Fruit fly (Drosophila melanogaster) whole organism, embryonic: ENCODE measurements around the gene CG42819.

Source experiments
- ATbp ChIP-seq: fragments of 200-800 bp; sonication (Bioruptor generic); optimal IDR thresholded peaks from 2 replicates; lab custom pipeline; 2017; ENCODE audit warnings: missing biosample characterization, mild to moderate bottlenecking, missing genetic modification characterization, missing genetic modification reagents
- Antp ChIP-seq: fragments of 200-800 bp; sonication (Bioruptor generic); optimal IDR thresholded peaks from 3 replicates; lab custom pipeline; 2016; ENCODE audit warnings: missing biosample characterization, missing genetic modification characterization
- Asciz ChIP-seq: fragments of 200-800 bp; sonication (Bioruptor generic); optimal IDR thresholded peaks from 2 replicates; lab custom pipeline; 2017; ENCODE audit warnings: missing biosample characterization, mild to moderate bottlenecking, missing genetic modification characterization, missing genetic modification reagents
- Atf-2 ChIP-seq: fragments of 200-800 bp; sonication (Bioruptor generic); optimal IDR thresholded peaks from 2 replicates; lab custom pipeline; 2016; ENCODE audit warnings: missing biosample characterization, missing genetic modification characterization
- CG1024 ChIP-seq: fragments of 200-800 bp; sonication (Bioruptor generic); IDR thresholded peaks from 2 replicates; pipeline ENCODE4 v1.3.6; 2022; ENCODE audit warnings: missing biosample characterization, missing genetic modification characterization
- CG10543 ChIP-seq: fragments of 200-800 bp; sonication (Bioruptor generic); optimal IDR thresholded peaks from 3 replicates; lab custom pipeline; 2017; ENCODE audit warnings: missing biosample characterization, mild to moderate bottlenecking, missing genetic modification characterization, moderate library complexity
- CG12071 ChIP-seq: fragments of 200-800 bp; sonication (Bioruptor generic); optimal IDR thresholded peaks from 3 replicates; lab custom pipeline; 2018; ENCODE audit warnings: missing biosample characterization, mild to moderate bottlenecking, missing genetic modification characterization
- CG12942 ChIP-seq: fragments of 200-800 bp; sonication (Bioruptor generic); optimal IDR thresholded peaks from 3 replicates; lab custom pipeline; 2016; ENCODE audit warnings: missing biosample characterization, missing genetic modification characterization
- CG13775 ChIP-seq: fragments of 200-800 bp; sonication (Bioruptor generic); optimal IDR thresholded peaks from 3 replicates; lab custom pipeline; 2017; ENCODE audit warnings: missing biosample characterization, mild to moderate bottlenecking, missing genetic modification characterization
- CG14667 ChIP-seq: fragments of 200-800 bp; sonication (Bioruptor generic); IDR thresholded peaks from 2 replicates; pipeline ENCODE4 v1.3.6; 2022; ENCODE audit warnings: missing biosample characterization, missing genetic modification characterization
- CG15269 ChIP-seq: fragments of 200-800 bp; sonication (Bioruptor generic); optimal IDR thresholded peaks from 2 replicates; lab custom pipeline; 2018; ENCODE audit warnings: missing biosample characterization, mild to moderate bottlenecking, missing genetic modification characterization, moderate library complexity
- CG18011 ChIP-seq: fragments of 200-800 bp; sonication (Bioruptor generic); optimal IDR thresholded peaks from 2 replicates; lab custom pipeline; 2017; ENCODE audit warnings: missing biosample characterization, missing genetic modification characterization, mild to moderate bottlenecking, moderate library complexity, missing genotype
- CG18262 ChIP-seq: fragments of 200-800 bp; optimal IDR thresholded peaks from 3 replicates; lab custom pipeline; 2019; ENCODE audit warnings: missing biosample characterization, mild to moderate bottlenecking, missing genetic modification characterization, moderate library complexity
- CG4328 ChIP-seq: fragments of 200-800 bp; sonication (Bioruptor generic); optimal IDR thresholded peaks from 3 replicates; lab custom pipeline; 2017; ENCODE audit warnings: missing biosample characterization, missing genetic modification reagents, missing genetic modification characterization
- CG4707 ChIP-seq: fragments of 200-800 bp; sonication (Bioruptor generic); optimal IDR thresholded peaks from 2 replicates; lab custom pipeline; 2018; ENCODE audit warnings: missing biosample characterization, mild to moderate bottlenecking, missing genetic modification characterization, moderate library complexity
- CG5245 ChIP-seq: fragments of 200-800 bp; sonication (Bioruptor generic); optimal IDR thresholded peaks from 3 replicates; lab custom pipeline; 2016; ENCODE audit warnings: missing biosample characterization, missing genetic modification characterization
- CG6683 ChIP-seq: fragments of 200-800 bp; sonication (Bioruptor generic); optimal IDR thresholded peaks from 2 replicates; lab custom pipeline; 2017; ENCODE audit warnings: missing biosample characterization, mild to moderate bottlenecking, missing genetic modification characterization, missing genetic modification reagents
- CG6813 ChIP-seq: fragments of 200-800 bp; sonication (Bioruptor generic); optimal IDR thresholded peaks from 2 replicates; lab custom pipeline; 2017; ENCODE audit warnings: missing biosample characterization, missing genetic modification characterization, mild to moderate bottlenecking, moderate library complexity, missing genetic modification reagents
- CG7786 ChIP-seq: fragments of 200-800 bp; sonication (Bioruptor generic); optimal IDR thresholded peaks from 2 replicates; lab custom pipeline; 2016; ENCODE audit warnings: missing biosample characterization, missing genetic modification characterization
- CG9215 ChIP-seq: fragments of 200-800 bp; sonication (Bioruptor generic); IDR thresholded peaks from 2 replicates; pipeline ENCODE4 v1.3.6; 2022; ENCODE audit warnings: missing biosample characterization, missing genetic modification characterization
- CrebB ChIP-seq: fragments of 200-800 bp; sonication (Bioruptor generic); optimal IDR thresholded peaks from 3 replicates; lab custom pipeline; 2018; ENCODE audit warnings: missing biosample characterization, mild to moderate bottlenecking, missing genetic modification characterization
- D19B ChIP-seq: fragments of 200-800 bp; sonication (Bioruptor generic); optimal IDR thresholded peaks from 2 replicates; lab custom pipeline; 2017; ENCODE audit warnings: missing biosample characterization, mild to moderate bottlenecking, missing genetic modification characterization
- E2f2 ChIP-seq: fragments of 200-800 bp; sonication (Bioruptor generic); IDR thresholded peaks from 2 replicates; pipeline ENCODE4 v1.3.6; 2022; ENCODE audit warnings: missing biosample characterization, missing genetic modification characterization
- Ets65A ChIP-seq: fragments of 200-800 bp; sonication (Bioruptor generic); peaks from one replicate; lab custom pipeline; 2016; ENCODE audit warnings: missing biosample characterization, missing genetic modification characterization
- GATAe ChIP-seq: fragments of 200-800 bp; sonication (Bioruptor generic); conservative IDR thresholded peaks from 2 replicates; pipeline ENCODE4 v1.3.6; 2022; ENCODE audit warnings: missing biosample characterization, missing genetic modification characterization
- Hr39 ChIP-seq: fragments of >200 bp; optimal IDR thresholded peaks from 2 replicates; lab custom pipeline; 2017
- MTF-1 ChIP-seq: fragments of 200-800 bp; sonication (Bioruptor generic); optimal IDR thresholded peaks from 2 replicates; lab custom pipeline; 2018; ENCODE audit warnings: missing biosample characterization, mild to moderate bottlenecking, missing genetic modification characterization, borderline replicate concordance
- Oli ChIP-seq: fragments of 200-800 bp; sonication (Bioruptor generic); optimal IDR thresholded peaks from 2 replicates; lab custom pipeline; 2018; ENCODE audit warnings: missing biosample characterization, mild to moderate bottlenecking, missing genetic modification characterization, moderate library complexity
- Pdp1 ChIP-seq, 2 experiments: fragments of 200-800 bp; sonication (Bioruptor generic); optimal IDR thresholded peaks; 3 replicates each; lab custom pipeline; 2016; ENCODE audit warnings: missing biosample characterization in 2 of 2, missing genetic modification characterization in 2 of 2, mild to moderate bottlenecking in 1 of 2, moderate library complexity in 1 of 2
- ac ChIP-seq: fragments of 200-800 bp; sonication (Bioruptor generic); optimal IDR thresholded peaks from 3 replicates; lab custom pipeline; 2017; ENCODE audit warnings: missing biosample characterization, mild to moderate bottlenecking, missing genetic modification characterization
- bbx ChIP-seq: fragments of 200-800 bp; sonication (Bioruptor generic); IDR thresholded peaks from 2 replicates; pipeline ENCODE4 v1.3.6; 2022; ENCODE audit warnings: missing biosample characterization, missing genetic modification characterization; ENCODE audit not compliant: partially characterized antibody
- cad ChIP-seq: fragments of >200 bp; optimal IDR thresholded peaks from 2 replicates; lab custom pipeline; 2017; ENCODE audit warnings: missing biosample characterization, missing genetic modification characterization
- en ChIP-seq: fragments of 200-800 bp; sonication (Bioruptor generic); optimal IDR thresholded peaks from 2 replicates; lab custom pipeline; 2016; ENCODE audit warnings: missing biosample characterization, missing genetic modification characterization
- eve ChIP-seq, 2 experiments: fragments of >200 bp; optimal IDR thresholded peaks; 2 replicates each; lab custom pipeline; 2017; ENCODE audit warnings: missing biosample characterization in 2 of 2, missing genetic modification characterization in 2 of 2
- ewg ChIP-seq: fragments of 200-800 bp; sonication (Bioruptor generic); optimal IDR thresholded peaks from 3 replicates; lab custom pipeline; 2017; ENCODE audit warnings: mild to moderate bottlenecking, missing biosample characterization, missing genetic modification reagents, missing genetic modification characterization
- fu2 ChIP-seq: fragments of 200-800 bp; sonication (Bioruptor generic); optimal IDR thresholded peaks from 2 replicates; lab custom pipeline; 2016; ENCODE audit warnings: missing biosample characterization, missing genetic modification characterization
- grn ChIP-seq: fragments of 200-800 bp; sonication (Bioruptor generic); optimal IDR thresholded peaks from 3 replicates; lab custom pipeline; 2017; ENCODE audit warnings: missing biosample characterization, missing genetic modification characterization
- ind ChIP-seq: fragments of 200-800 bp; sonication (Bioruptor generic); optimal IDR thresholded peaks from 3 replicates; lab custom pipeline; 2016; ENCODE audit warnings: missing biosample characterization, missing genetic modification characterization
- lbe ChIP-seq: fragments of 200-800 bp; sonication (Bioruptor generic); optimal IDR thresholded peaks from 2 replicates; lab custom pipeline; 2016; ENCODE audit warnings: missing biosample characterization, mild to moderate bottlenecking, missing genetic modification characterization
- lov ChIP-seq, 2 experiments: fragments of 200-800 bp in 1 of 2; fragments of >200 bp in 1 of 2; sonication (Bioruptor generic) in 1 of 2; IDR thresholded peaks in 1 of 2; optimal IDR thresholded peaks in 1 of 2; 2 replicates in 1 of 2; 3 replicates in 1 of 2; pipeline versions ENCODE4 v1.3.6 to Lab custom; 2017 to 2022; ENCODE audit warnings: missing biosample characterization in 1 of 2, missing genetic modification characterization in 1 of 2
- psq ChIP-seq: fragments of 200-800 bp; sonication (Bioruptor generic); optimal IDR thresholded peaks from 2 replicates; lab custom pipeline; 2017; ENCODE audit warnings: missing biosample characterization, missing genetic modification characterization
- pum ChIP-seq: fragments of 200-800 bp; sonication (Bioruptor generic); optimal IDR thresholded peaks from 2 replicates; lab custom pipeline; 2016; ENCODE audit warnings: missing biosample characterization, missing genetic modification characterization
- scrt ChIP-seq: fragments of 200-800 bp; sonication (Bioruptor generic); optimal IDR thresholded peaks from 2 replicates; lab custom pipeline; 2018; ENCODE audit warnings: missing biosample characterization, mild to moderate bottlenecking, missing genetic modification characterization, moderate library complexity
- sens ChIP-seq: fragments of 200-800 bp; sonication (Bioruptor generic); peaks from one replicate; lab custom pipeline; 2016; ENCODE audit warnings: missing biosample characterization, missing genetic modification characterization
- sr ChIP-seq: fragments of 200-800 bp; sonication (Bioruptor generic); IDR thresholded peaks from 3 replicates; pipeline ENCODE4 v1.3.6; 2022; ENCODE audit warnings: missing biosample characterization, missing genetic modification characterization
- toy ChIP-seq: fragments of 200-800 bp; sonication (Bioruptor generic); IDR thresholded peaks from 2 replicates; pipeline ENCODE4 v1.3.6; 2022; ENCODE audit warnings: missing biosample characterization, missing genetic modification characterization
- tx ChIP-seq: fragments of 200-800 bp; sonication (Bioruptor generic); optimal IDR thresholded peaks from 2 replicates; lab custom pipeline; 2016; ENCODE audit warnings: missing biosample characterization, missing genetic modification characterization
- zfh1 ChIP-seq: fragments of 200-800 bp; sonication (Bioruptor generic); IDR thresholded peaks from 3 replicates; pipeline ENCODE4 v1.3.6; 2022; ENCODE audit warnings: missing biosample characterization, missing genetic modification characterization

Gene CG42819

dm6 chr2L:8392298-8392697, 3.2 kb upstream of the CG42819 start, which contains the start of gene CG42820:
Gene CG42820 (minus strand): TSS chr2L:8392398.
- no peak for TF ChIP-seq psq (GFP tag; lab: Kevin White, UChicago)
- peak; percentile 21 for TF ChIP-seq sens (GFP tag; lab: Kevin White, UChicago)
- TF ChIP-seq MTF-1 (GFP tag; lab: Kevin White, UChicago), result no peak
- TF ChIP-seq cad, result no peak
- no peak for TF ChIP-seq CG14667 (GFP tag; lab: Robert Waterston, UW)
- TF ChIP-seq CG6813 (GFP tag; lab: Kevin White, UChicago), result no peak
- TF ChIP-seq CG4707 (GFP tag; lab: Kevin White, UChicago), result no peak

DNA sequence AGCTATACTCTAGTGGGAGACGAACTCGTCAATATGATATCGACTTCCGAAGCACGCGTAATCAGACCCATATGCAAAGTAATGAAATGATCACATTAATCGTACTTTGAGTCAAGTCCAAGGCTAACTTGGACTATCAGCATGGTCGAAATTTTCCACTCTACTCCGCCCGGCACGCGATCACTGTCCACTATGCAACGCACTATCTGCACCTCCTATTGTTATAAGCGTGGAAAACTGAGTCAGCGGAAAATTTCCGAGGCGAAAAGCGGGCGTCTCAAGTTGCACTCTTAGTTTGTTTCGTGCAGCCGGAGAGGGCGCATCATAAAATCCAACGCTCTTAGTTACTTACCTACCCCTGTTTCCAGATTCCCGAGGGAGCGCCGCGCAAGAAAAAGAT, 3.3 kb downstream of the CG42819 start:
- TF ChIP-seq lov (optimal IDR thresholded peaks at IDR 0.05; lab: Kevin White, UChicago) (no peak), lov (GFP tag; IDR thresholded peaks at IDR 0.05; lab: Robert Waterston, UW) (0 out of 3 replicates have a peak, but pooled peaks have one; percentile 30), CG9215 (GFP tag; lab: Robert Waterston, UW) (no peak)

DNA sequence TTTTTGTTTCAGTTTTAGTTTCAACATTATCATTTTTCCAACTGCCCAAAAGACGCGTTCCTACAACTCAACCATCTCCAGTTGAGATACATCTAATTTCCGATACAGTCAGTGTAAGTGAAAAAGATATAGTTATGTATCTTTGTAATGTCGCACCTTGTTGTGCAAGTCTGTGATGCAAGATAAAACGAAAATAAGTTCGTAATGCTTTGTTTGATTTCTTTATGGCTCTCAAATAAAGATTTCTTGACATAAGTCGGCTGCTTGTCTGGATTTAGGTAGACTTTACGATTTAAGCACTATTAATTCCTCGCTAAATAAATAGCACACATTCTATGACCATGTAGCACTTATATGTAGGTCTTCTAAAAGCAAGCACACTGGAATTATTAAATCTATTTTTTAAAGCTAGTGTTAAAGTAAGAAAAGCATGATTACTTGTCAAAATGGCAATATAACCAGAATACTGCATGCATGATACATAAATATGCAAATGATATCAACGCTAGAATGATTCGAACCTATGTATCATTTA, 4.1 kb downstream of the CG42819 start:
- TF ChIP-seq Hr39 (lab: Kevin White, UChicago) (no peak), CG1024 (GFP tag; lab: Robert Waterston, UW) (no peak), CG13775 (GFP tag; lab: Kevin White, UChicago) (no peak), pum (GFP tag; lab: Kevin White, UChicago) (no peak), CrebB (tag; lab: Kevin White, UChicago) (no peak), CG12942 (GFP tag; lab: Kevin White, UChicago) (no peak), en (no peak), CG12071 (GFP tag; lab: Kevin White, UChicago) (peak; percentile 19), lbe (GFP tag; lab: Kevin White, UChicago) (no peak), CG4328 (GFP tag; lab: Kevin White, UChicago) (no peak), toy (no peak), ATbp (GFP tag; lab: Kevin White, UChicago) (peak; percentile 35), CG18262 (tag; lab: Kevin White, UChicago) (no peak), ewg (GFP tag; lab: Kevin White, UChicago) (no peak), tx (GFP tag; lab: Kevin White, UChicago) (no peak), zfh1 (GFP tag; lab: Robert Waterston, UW) (no peak), CG6683 (GFP tag; lab: Kevin White, UChicago) (no peak), CG15269 (tag; lab: Kevin White, UChicago) (no peak), GATAe (GFP tag; lab: Robert Waterston, UW) (no peak), grn (GFP tag; lab: Kevin White, UChicago) (no peak), ind (GFP tag; lab: Kevin White, UChicago) (no peak), fu2 (GFP tag; lab: Kevin White, UChicago) (no peak), D19B (GFP tag; lab: Kevin White, UChicago) (no peak), CG7786 (GFP tag; lab: Kevin White, UChicago) (no peak), Antp (GFP tag; lab: Kevin White, UChicago) (no peak), Ets65A (no peak), CG5245 (GFP tag; lab: Kevin White, UChicago) (no peak), sr (GFP tag; lab: Robert Waterston, UW) (no peak), bbx (GFP tag; lab: Robert Waterston, UW) (no peak), Oli (tag; lab: Kevin White, UChicago) (no peak), CG10543 (GFP tag; lab: Kevin White, UChicago) (no peak), scrt (no peak), ac (GFP tag; lab: Kevin White, UChicago) (no peak), Asciz (GFP tag; lab: Kevin White, UChicago) (peak; percentile 38), E2f2 (GFP tag; lab: Robert Waterston, UW) (no peak), eve (GFP tag; optimal IDR thresholded peaks at IDR 0.05; lab: Kevin White, UChicago) (no peak), CG18011 (GFP tag; lab: Kevin White, UChicago) (no peak), Pdp1 (GFP tag; optimal IDR thresholded peaks at IDR 0.05; lab: Kevin White, UChicago) (peak in 1 of 2 experiments; percentile 79), Atf-2 (no peak)
